Fruit fly (Drosophila melanogaster): Measurements from ENCODE around the gene Vml.

Vml gene

DNA sequence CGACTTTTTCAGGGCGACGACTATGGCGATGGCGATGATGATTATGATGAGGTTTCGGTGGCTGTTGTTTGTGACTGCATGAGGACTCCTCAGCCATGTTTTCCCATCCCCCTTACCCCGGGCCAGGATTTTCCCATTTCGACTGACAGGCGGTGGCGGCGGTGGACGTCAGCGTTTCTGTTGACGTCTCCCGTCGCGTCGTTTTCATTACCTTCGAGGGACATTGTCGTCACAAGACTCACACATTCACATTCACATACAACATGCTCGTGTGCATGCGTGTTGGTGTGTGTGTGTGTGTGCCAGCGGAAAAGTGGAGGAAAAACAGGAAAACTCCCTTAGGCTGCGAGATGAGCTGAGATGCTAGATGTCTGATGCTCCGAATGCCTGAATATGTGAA lies 44.2 kb downstream of the Vml start (continued):
- TF ChIP-seq kni (GFP tag; optimal IDR thresholded peaks at IDR 0.05): peak; percentile 57
- no peak for TF ChIP-seq bbx (GFP tag; IDR thresholded peaks at IDR 0.05; ENCODE audit: partially characterized antibody)
- peak; percentile 29 for TF ChIP-seq zen (tag; optimal IDR thresholded peaks at IDR 0.05)
- peak; percentile 48; the same call in 1 of the 2 replicates for TF ChIP-seq Adf1 (GFP tag; IDR thresholded peaks at IDR 0.05)
- TF ChIP-seq onecut (GFP tag; IDR thresholded peaks at IDR 0.05): peak; percentile 25; the same call in 1 of the 2 replicates
- peak in 1 of 2 experiments; percentile 25 for TF ChIP-seq tll (GFP tag; optimal IDR thresholded peaks at IDR 0.05)
- TF ChIP-seq bcd (GFP tag; optimal IDR thresholded peaks at IDR 0.05): no peak
- no peak for TF ChIP-seq CG30431 (GFP tag; optimal IDR thresholded peaks at IDR 0.05)
- no peak for TF ChIP-seq Jarid2 (GFP tag; optimal IDR thresholded peaks at IDR 0.05)
- peak; percentile 44 for TF ChIP-seq twi (tag; optimal IDR thresholded peaks at IDR 0.05)
- peak; percentile 8 for TF ChIP-seq CG8924 (tag; optimal IDR thresholded peaks at IDR 0.05)
- peak; percentile 95 for TF ChIP-seq pros (GFP tag; optimal IDR thresholded peaks at IDR 0.05)
- no peak for TF ChIP-seq CG17359 (tag; optimal IDR thresholded peaks at IDR 0.05)

DNA sequence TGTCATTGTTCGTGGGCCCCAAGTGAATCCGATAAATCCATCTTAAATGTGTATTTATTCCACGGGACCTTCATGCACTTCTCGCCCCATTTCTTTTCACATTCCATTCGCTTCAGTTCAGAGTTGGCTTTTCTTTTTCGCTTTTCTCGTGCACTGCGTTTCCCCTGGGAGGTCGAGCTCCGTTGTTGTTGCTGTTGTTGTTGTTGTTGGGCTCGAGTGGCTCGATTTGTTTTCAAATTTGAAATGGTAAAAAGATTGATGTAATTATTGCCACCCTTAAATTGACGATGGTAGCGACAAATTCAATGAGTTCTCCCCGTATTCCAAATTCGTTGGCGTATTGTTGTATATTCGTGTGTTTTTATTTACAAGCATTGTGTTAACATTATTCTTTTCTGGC lies 45.3 kb downstream of the Vml start:
- TF ChIP-seq CG2199 (GFP tag; IDR thresholded peaks at IDR 0.05) (0 out of 3 replicates have a peak, but pooled peaks have one; percentile 35), CG4360 (GFP tag; IDR thresholded peaks at IDR 0.05) (peak; percentile 97), pb (GFP tag; optimal IDR thresholded peaks at IDR 0.05) (no peak), hb (GFP tag; IDR thresholded peaks at IDR 0.05; ENCODE audit: partially characterized antibody) (no peak), Hand (GFP tag; optimal IDR thresholded peaks at IDR 0.05) (no peak), Sry-β (GFP tag; optimal IDR thresholded peaks at IDR 0.05) (no peak), CG3726 (GFP tag; IDR thresholded peaks at IDR 0.05) (no peak), CG9437 (GFP tag; optimal IDR thresholded peaks at IDR 0.05) (no peak)

DNA sequence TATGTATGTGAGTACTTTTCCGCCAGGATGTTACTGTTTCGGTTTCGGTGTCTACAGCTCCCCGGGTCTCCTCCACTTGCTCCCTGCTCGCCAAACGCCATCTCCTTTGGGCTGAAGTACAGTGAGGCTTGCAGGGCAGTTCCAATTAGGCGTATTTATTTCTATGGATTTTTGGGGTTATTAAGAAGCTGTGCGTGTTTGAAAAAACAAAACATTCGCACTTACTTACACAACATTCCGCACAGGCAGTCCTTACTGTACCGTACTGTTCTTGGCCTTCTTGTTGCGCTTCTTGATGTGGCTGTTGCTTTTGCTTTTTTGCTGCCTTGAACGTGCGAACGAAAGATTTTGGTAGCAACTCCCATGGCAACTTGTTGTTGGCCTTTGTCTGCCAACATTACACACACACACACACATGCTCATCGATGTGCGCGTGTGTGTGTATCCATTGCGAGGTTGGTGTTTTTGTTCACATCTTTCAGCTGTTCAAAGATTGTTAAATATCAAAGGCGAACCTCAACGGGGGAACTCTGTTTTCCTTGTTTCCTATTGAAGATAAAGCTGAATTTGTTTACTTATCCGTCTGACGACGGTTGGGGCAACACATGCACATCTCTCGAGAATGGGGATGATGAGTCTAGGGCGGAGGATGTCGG lies 46.4 kb downstream of the Vml start:
- TF ChIP-seq CG2712 (tag; optimal IDR thresholded peaks at IDR 0.05) (peak; percentile 53), fd102C (GFP tag; optimal IDR thresholded peaks at IDR 0.05) (peak; percentile 6), hkb (optimal IDR thresholded peaks at IDR 0.05) (no peak), hkb (GFP tag; IDR thresholded peaks at IDR 0.05) (peak; percentile 60), CG11560 (tag; IDR thresholded peaks at IDR 0.05) (no peak), unpg (GFP tag; optimal IDR thresholded peaks at IDR 0.05) (peak; percentile 47), chif (GFP tag; optimal IDR thresholded peaks at IDR 0.05) (peak; percentile 29 to 48), CG7928 (GFP tag; optimal IDR thresholded peaks at IDR 0.05) (no peak), ems (GFP tag; optimal IDR thresholded peaks at IDR 0.05) (no peak), gce (GFP tag; IDR thresholded peaks at IDR 0.05) (no peak; the same call in 2 of the 3 replicates), z (GFP tag; IDR thresholded peaks at IDR 0.05) (no peak), CG17912 (GFP tag; optimal IDR thresholded peaks at IDR 0.05) (no peak), CG14965 (GFP tag; optimal IDR thresholded peaks at IDR 0.05; ENCODE audit: borderline replicate concordance) (no peak), CG8281 (tag; optimal IDR thresholded peaks at IDR 0.05) (no peak), sisA (GFP tag; IDR thresholded peaks at IDR 0.05) (peak; percentile 63), onecut (GFP tag; IDR thresholded peaks at IDR 0.05) (no peak), CG2875 (GFP tag; optimal IDR thresholded peaks at IDR 0.05) (no peak), hth (optimal IDR thresholded peaks at IDR 0.05) (no peak), CG9817 (tag; optimal IDR thresholded peaks at IDR 0.05) (peak; percentile 41), Mad (GFP tag; optimal IDR thresholded peaks at IDR 0.05) (no peak), nmo (GFP tag; optimal IDR thresholded peaks at IDR 0.05) (peak; percentile 43), CG1832 (GFP tag; optimal IDR thresholded peaks at IDR 0.05) (no peak), CG5180 (GFP tag; optimal IDR thresholded peaks at IDR 0.05) (no peak), amos (GFP tag; IDR thresholded peaks at IDR 0.05; ENCODE audit: partially characterized antibody) (no peak), CG34376 (GFP tag; optimal IDR thresholded peaks at IDR 0.05) (no peak), gro (GFP tag; optimal IDR thresholded peaks at IDR 0.05) (peak; percentile 45), Bdp1 (GFP tag; optimal IDR thresholded peaks at IDR 0.05) (peak; percentile 12), CG9437 (GFP tag; optimal IDR thresholded peaks at IDR 0.05) (no peak)

All from whole organism, embryonic.